Worm (Caenorhabditis elegans): Measurements from ENCODE around the gene F21D12.3.

F21D12.3 gene

DNA sequence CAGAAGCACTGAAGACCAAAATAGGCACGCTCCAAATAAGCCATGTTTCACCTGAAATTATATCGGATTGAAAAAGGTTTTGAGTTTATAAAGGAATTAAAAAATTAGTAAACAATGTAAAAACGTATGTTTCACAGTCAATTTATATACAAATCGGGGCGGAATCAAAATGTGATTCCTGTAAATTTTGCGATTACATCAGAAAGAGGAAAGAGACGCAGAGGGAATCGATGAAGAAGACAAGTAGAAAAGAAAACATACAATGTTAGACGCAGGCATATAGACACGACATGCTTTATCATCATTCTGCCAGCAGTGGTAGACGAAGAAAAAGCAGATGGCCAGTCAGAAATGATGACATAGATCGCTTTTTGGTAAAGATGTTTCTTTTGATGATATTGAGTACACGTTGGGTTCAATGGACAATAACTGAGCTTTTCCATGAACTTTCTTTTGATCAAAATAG, 40.2 kb upstream of the F21D12.3 start, which contains the start of gene msra-1:
TSS of gene msra-1 (minus strand) at position 51 of the 466 bp plus-strand sequence.
- TF ChIP-seq daf-8 (GFP tag; IDR thresholded peaks at IDR 0.05) (no peak), pha-4 (GFP tag; IDR thresholded peaks at IDR 0.05) (no peak), pha-4 (tag; optimal IDR thresholded peaks at IDR 0.05) (no peak), lin-1 (GFP tag; IDR thresholded peaks at IDR 0.05) (no peak), nhr-28 (tag; optimal IDR thresholded peaks at IDR 0.05) (peak; percentile 75), lin-13 (GFP tag; optimal IDR thresholded peaks at IDR 0.05) (no peak), mep-1 (tag; optimal IDR thresholded peaks at IDR 0.05) (peak; percentile 62), arid-1 (GFP tag; conservative IDR thresholded peaks at IDR 0.05) (no peak), ztf-7 (tag; optimal IDR thresholded peaks at IDR 0.05) (peak; percentile 1), snpc-4 (tag; optimal IDR thresholded peaks at IDR 0.05) (no peak), pqm-1 (tag; optimal IDR thresholded peaks at IDR 0.05) (peak; percentile 20), zip-11 (GFP tag; IDR thresholded peaks at IDR 0.05) (no peak), egl-27 (tag; optimal IDR thresholded peaks at IDR 0.05) (no peak), hif-1 (tag; optimal IDR thresholded peaks at IDR 0.05) (peak in 1 of 2 experiments; percentile 49), Y5F2A.4 (GFP tag; optimal IDR thresholded peaks at IDR 0.05) (no peak), ceh-32 (tag; optimal IDR thresholded peaks at IDR 0.05; ENCODE audit: poor library complexity) (no peak), dpl-1 (GFP tag; optimal IDR thresholded peaks at IDR 0.05) (peak; percentile 28), lsy-2 (tag; optimal IDR thresholded peaks at IDR 0.05) (peak in 1 of 2 experiments; percentile 65), spr-3 (GFP tag; optimal IDR thresholded peaks at IDR 0.05) (no peak), unc-62 (GFP tag; optimal IDR thresholded peaks at IDR 0.05 in 1 of 2) (peak in 1 of 2 experiments; percentile 35), unc-62 (tag; optimal IDR thresholded peaks at IDR 0.05) (no peak), tra-1 (GFP tag; IDR thresholded peaks at IDR 0.05) (no peak), daf-16 (GFP tag; optimal IDR thresholded peaks at IDR 0.05) (no peak), daf-16 (tag; optimal IDR thresholded peaks at IDR 0.05) (peak; percentile 74), dve-1 (tag; optimal IDR thresholded peaks at IDR 0.05; ENCODE audit: insufficient read depth) (peak; percentile 78), duxl-1 (tag; optimal IDR thresholded peaks at IDR 0.05; ENCODE audit: poor library complexity) (no peak), F10B5.3 (tag; optimal IDR thresholded peaks at IDR 0.05) (no peak), gei-8 (GFP tag; optimal IDR thresholded peaks at IDR 0.05) (no peak), ztf-11 (tag; optimal IDR thresholded peaks at IDR 0.05) (no peak), lin-38 (GFP tag; IDR thresholded peaks at IDR 0.05) (no peak), lin-15B (tag; optimal IDR thresholded peaks at IDR 0.05) (no peak), hlh-11 (tag; optimal IDR thresholded peaks at IDR 0.05) (peak; percentile 82), ceh-28 (tag; optimal IDR thresholded peaks at IDR 0.05) (no peak), mes-2 (tag; optimal IDR thresholded peaks at IDR 0.05; ENCODE audit: poor library complexity, severe bottlenecking) (peak; percentile 68), dmd-6 (GFP tag; IDR thresholded peaks at IDR 0.05) (peak; percentile 85), ceh-20 (GFP tag; IDR thresholded peaks at IDR 0.05) (no peak), hmg-1.1 (GFP tag; IDR thresholded peaks at IDR 0.05) (peak; percentile 30; the same call in 1 of the 2 replicates), tag-97 (GFP tag; IDR thresholded peaks at IDR 0.05) (no peak), nhr-42 (GFP tag; IDR thresholded peaks at IDR 0.05) (no peak), nhr-11 (tag; optimal IDR thresholded peaks at IDR 0.05) (peak; percentile 26), R02D3.7 (tag; optimal IDR thresholded peaks at IDR 0.05) (no peak), T20F7.1 (GFP tag; optimal IDR thresholded peaks at IDR 0.05) (peak; percentile 54), zip-2 (tag; optimal IDR thresholded peaks at IDR 0.05) (no peak), hlh-30 (tag; optimal IDR thresholded peaks at IDR 0.05; ENCODE audit: insufficient read depth) (peak; percentile 56), F37D6.2 (tag; optimal IDR thresholded peaks at IDR 0.05) (no peak), cey-2 (tag; optimal IDR thresholded peaks at IDR 0.05; ENCODE audit: borderline replicate concordance, insufficient read depth) (peak; percentile 8), fos-1 (tag; optimal IDR thresholded peaks at IDR 0.05) (no peak), mxl-3 (GFP tag; optimal IDR thresholded peaks at IDR 0.05) (peak; percentile 81), nhr-48 (tag; optimal IDR thresholded peaks at IDR 0.05) (peak; percentile 59), mdl-1 (tag; optimal IDR thresholded peaks at IDR 0.05) (peak in 1 of 2 experiments; percentile 66)
